Worm (Caenorhabditis elegans): Measurements from ENCODE around the gene yap-1.

ce11 chrX:10647590-10648105 lies 44.1 kb upstream of the yap-1 start:
- no peak for TF ChIP-seq pes-1 (GFP tag; IDR thresholded peaks at IDR 0.05)
- no peak for TF ChIP-seq ama-1 (optimal IDR thresholded peaks at IDR 0.05)
- TF ChIP-seq tbx-11 (GFP tag; IDR thresholded peaks at IDR 0.05) = no peak
- TF ChIP-seq sea-1 (GFP tag; conservative IDR thresholded peaks at IDR 0.05) = no peak
- TF ChIP-seq B0310.2 (tag; optimal IDR thresholded peaks at IDR 0.05) = no peak
